Worm (Caenorhabditis elegans) whole organism, mixed stage, embryonic: ENCODE results near the gene F52H2.1.

Source experiments
- blmp-1 ChIP-seq: fragments of 150-350 bp; optimal IDR thresholded peaks from 2 replicates; lab custom pipeline; 2014; ENCODE audit warnings: missing biosample characterization, missing genetic modification characterization
- hlh-1 ChIP-seq: fragments of 150-350 bp; optimal IDR thresholded peaks from 2 replicates; lab custom pipeline; 2014; ENCODE audit warnings: missing biosample characterization, missing genetic modification reagents, missing genetic modification characterization
- mab-5 ChIP-seq: fragments of 150-350 bp; optimal IDR thresholded peaks from 2 replicates; lab custom pipeline; 2014; ENCODE audit warnings: missing biosample characterization, missing genetic modification characterization
- nhr-237 ChIP-seq: fragments of 150-350 bp; optimal IDR thresholded peaks from 2 replicates; lab custom pipeline; 2014; ENCODE audit warnings: missing biosample characterization, missing genetic modification characterization
- unc-120 ChIP-seq: sonication (generic microtip); optimal IDR thresholded peaks from 2 replicates; lab custom pipeline; 2017; ENCODE audit warnings: missing genetic modification characterization, missing compliant biosample characterization; ENCODE audit not compliant: poor library complexity, severe bottlenecking
- unc-62 ChIP-seq: fragments of 150-350 bp; optimal IDR thresholded peaks from 2 replicates; lab custom pipeline; 2014; ENCODE audit warnings: missing biosample characterization, missing genetic modification reagents, missing genetic modification characterization

- peak; percentile 41 for TF ChIP-seq nhr-237 (tag; lab: Kevin White, UChicago)
- TF ChIP-seq unc-120 (tag; lab: Kevin White, UChicago): peak; percentile 86
- peak; percentile 69 for TF ChIP-seq hlh-1
- no peak for TF ChIP-seq mab-5 (tag; lab: Kevin White, UChicago)
- TF ChIP-seq blmp-1 (tag; lab: Kevin White, UChicago): no peak
- peak; percentile 59 for TF ChIP-seq unc-62 (GFP tag; lab: Kevin White, UChicago)
Measured at ce11 chrX:2549322-2549721, 23.6 kb upstream of the F52H2.1 start.
